Worm (Caenorhabditis elegans) whole organism, young adult: Measurements from ENCODE around the gene vps-15.

Experiments used
- Y56A3A.18 ChIP-seq: fragments of 200-800 bp; sonication (Bioruptor generic); IDR thresholded peaks from 2 replicates; pipeline ENCODE4 v1.3.6; 2022; ENCODE audit warnings: missing genetic modification reagents, missing genetic modification characterization, missing compliant biosample characterization
- cebp-2 ChIP-seq: fragments of 200-800 bp; sonication (Bioruptor generic); IDR thresholded peaks from 2 replicates; pipeline ENCODE4 v1.3.6; 2022; ENCODE audit warnings: missing genetic modification characterization, missing compliant biosample characterization
- efl-1 ChIP-seq: fragments of 150-350 bp; optimal IDR thresholded peaks from 2 replicates; lab custom pipeline; 2014; ENCODE audit warnings: missing biosample characterization, missing genetic modification reagents, missing genetic modification characterization
- hsf-1 ChIP-seq: fragments of 200-800 bp; sonication (Bioruptor generic); IDR thresholded peaks from 2 replicates; pipeline ENCODE4 v1.3.6; 2022; ENCODE audit warnings: missing genetic modification reagents, missing genetic modification characterization, missing compliant biosample characterization
- lsy-27 ChIP-seq: sonication (generic microtip); optimal IDR thresholded peaks from 2 replicates; lab custom pipeline; 2017; ENCODE audit warnings: missing genetic modification characterization, mild to moderate bottlenecking, missing compliant biosample characterization, antibody characterized with exemption, missing genotype, borderline replicate concordance; ENCODE audit not compliant: insufficient read depth
- madf-3 ChIP-seq: fragments of 200-800 bp; sonication (Bioruptor generic); IDR thresholded peaks from 2 replicates; pipeline ENCODE4 v1.3.6; 2022; ENCODE audit warnings: missing genetic modification reagents, missing genetic modification characterization, missing compliant biosample characterization
- mel-28 ChIP-seq: sonication (generic microtip); optimal IDR thresholded peaks from 2 replicates; lab custom pipeline; 2016; ENCODE audit warnings: borderline replicate concordance, mild to moderate bottlenecking, missing genetic modification characterization, missing compliant biosample characterization
- nhr-179 ChIP-seq: sonication (generic microtip); optimal IDR thresholded peaks from 2 replicates; lab custom pipeline; 2016; ENCODE audit warnings: mild to moderate bottlenecking, missing genetic modification characterization, missing compliant biosample characterization
- nhr-90 ChIP-seq: sonication (generic microtip); optimal IDR thresholded peaks from 2 replicates; lab custom pipeline; 2016; ENCODE audit warnings: missing genotype, mild to moderate bottlenecking, missing genetic modification characterization, missing compliant biosample characterization
- sea-2 ChIP-seq: fragments of 200-800 bp; sonication (Bioruptor generic); IDR thresholded peaks from 2 replicates; pipeline ENCODE4 v1.3.6; 2022; ENCODE audit warnings: missing genetic modification characterization, missing compliant biosample characterization
- snpc-4 ChIP-seq, 5 experiments: fragments of 150-350 bp in 1 of 5; sonication (generic microtip) in 4 of 5; optimal IDR thresholded peaks; 2 replicates each; lab custom pipeline; 2014 to 2018; ENCODE audit warnings: missing genetic modification characterization in 5 of 5, missing biosample characterization in 3 of 5, antibody characterized with exemption in 2 of 5, mild to moderate bottlenecking in 2 of 5, missing compliant biosample characterization in 2 of 5, missing genotype in 2 of 5, moderate library complexity in 2 of 5, missing genetic modification reagents in 1 of 5
- unc-62 ChIP-seq: fragments of 150-350 bp; optimal IDR thresholded peaks from 2 replicates; lab custom pipeline; 2014; ENCODE audit warnings: missing biosample characterization, missing genetic modification reagents, missing genetic modification characterization
- ztf-26 ChIP-seq: sonication (generic microtip); optimal IDR thresholded peaks from 2 replicates; lab custom pipeline; 2017; ENCODE audit warnings: missing genetic modification characterization, missing compliant biosample characterization

DNA sequence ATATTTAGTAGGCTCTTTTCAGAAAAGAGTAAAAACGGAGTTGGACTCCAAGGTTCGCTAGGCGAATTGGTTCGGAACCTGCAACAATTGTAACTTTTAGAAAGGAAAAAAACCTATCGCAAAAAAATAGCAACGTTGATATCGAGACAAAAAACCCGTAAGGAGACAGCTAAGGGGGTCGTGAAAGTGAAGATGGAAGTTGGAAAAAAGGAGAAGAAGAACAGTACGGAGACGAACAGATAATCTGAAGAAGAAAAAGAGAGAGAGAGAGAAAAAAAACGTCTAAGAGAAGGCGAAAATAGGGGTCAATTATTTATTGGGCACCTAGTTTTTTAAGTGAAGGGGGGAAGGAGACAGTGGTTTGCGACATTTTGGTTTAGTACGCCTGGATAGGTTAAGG is 19.6 kb upstream of the vps-15 start, which contains the start of gene lin-29:
- TF ChIP-seq snpc-4 (GFP tag; optimal IDR thresholded peaks at IDR 0.05; lab: Kevin White, UChicago) (no peak), snpc-4 (tag; optimal IDR thresholded peaks at IDR 0.05; lab: Kevin White, UChicago) (no peak), sea-2 (no peak), lsy-27 (tag; lab: Kevin White, UChicago) (no peak), ztf-26 (no peak), madf-3 (GFP tag; lab: Robert Waterston, UW) (no peak), unc-62 (no peak), mel-28 (tag; lab: Kevin White, UChicago) (no peak), efl-1 (no peak), hsf-1 (GFP tag; lab: Robert Waterston, UW) (no peak), cebp-2 (GFP tag; lab: Robert Waterston, UW) (no peak), nhr-179 (tag; lab: Kevin White, UChicago) (no peak), nhr-90 (tag; lab: Kevin White, UChicago) (no peak), Y56A3A.18 (no peak)
